Worm (Caenorhabditis elegans): ENCODE data around the gene C23H5.12.

The C23H5.12 gene

ce11 chrIV:2136607-2137006 lies 3.3 kb downstream of the C23H5.12 start, which contains the start of gene test-1:
Gene test-1, plus strand, starts transcription at chrIV:2136951.
- TF ChIP-seq tbx-11 (GFP tag; IDR thresholded peaks at IDR 0.05) (no peak), ceh-13 (GFP tag; optimal IDR thresholded peaks at IDR 0.05) (no peak), hmbx-1 (tag; optimal IDR thresholded peaks at IDR 0.05) (no peak), tbx-37 (GFP tag; conservative IDR thresholded peaks at IDR 0.05) (no peak), tra-4 (tag; optimal IDR thresholded peaks at IDR 0.05) (no peak), scrt-1 (GFP tag; IDR thresholded peaks at IDR 0.05) (no peak), flt-1 (GFP tag; IDR thresholded peaks at IDR 0.05) (no peak), hnd-1 (tag; optimal IDR thresholded peaks at IDR 0.05) (no peak), ama-1 (optimal IDR thresholded peaks at IDR 0.05) (no peak), sea-1 (GFP tag; conservative IDR thresholded peaks at IDR 0.05) (no peak)

ce11 chrIV:2137478-2137877 lies 4.2 kb downstream of the C23H5.12 start:
- no peak for TF ChIP-seq sea-1 (GFP tag; conservative IDR thresholded peaks at IDR 0.05)
- no peak for TF ChIP-seq ceh-36 (tag; optimal IDR thresholded peaks at IDR 0.05)
- TF ChIP-seq hnd-1 (tag; optimal IDR thresholded peaks at IDR 0.05), result no peak
- TF ChIP-seq ceh-13 (GFP tag; optimal IDR thresholded peaks at IDR 0.05), result no peak
- TF ChIP-seq flt-1 (GFP tag; IDR thresholded peaks at IDR 0.05), result no peak
- TF ChIP-seq pes-1 (GFP tag; IDR thresholded peaks at IDR 0.05), result no peak
- TF ChIP-seq tbx-11 (GFP tag; IDR thresholded peaks at IDR 0.05), result no peak
- TF ChIP-seq B0310.2 (tag; optimal IDR thresholded peaks at IDR 0.05), result no peak
- no peak for TF ChIP-seq F13C5.2 (tag; optimal IDR thresholded peaks at IDR 0.05)
- TF ChIP-seq aly-1 (tag; optimal IDR thresholded peaks at IDR 0.05), result no peak
- no peak for TF ChIP-seq ets-7 (tag; optimal IDR thresholded peaks at IDR 0.05)
- no peak for TF ChIP-seq hmg-4 (GFP tag; optimal IDR thresholded peaks at IDR 0.05)
- no peak for TF ChIP-seq tbx-37 (GFP tag; conservative IDR thresholded peaks at IDR 0.05)
- TF ChIP-seq scrt-1 (GFP tag; IDR thresholded peaks at IDR 0.05), result no peak
- TF ChIP-seq hmbx-1 (tag; optimal IDR thresholded peaks at IDR 0.05), result no peak

ce11 chrIV:2140543-2140942 lies 7.3 kb downstream of the C23H5.12 start, which contains the start of gene C54E4.12:
Gene C54E4.12, minus strand, starts transcription at chrIV:2140643.
- TF ChIP-seq pes-1 (GFP tag; IDR thresholded peaks at IDR 0.05), result no peak
- no peak for TF ChIP-seq ets-7 (tag; optimal IDR thresholded peaks at IDR 0.05)
- no peak for TF ChIP-seq tbx-11 (GFP tag; IDR thresholded peaks at IDR 0.05)
- no peak for TF ChIP-seq sea-1 (GFP tag; conservative IDR thresholded peaks at IDR 0.05)
- TF ChIP-seq hmg-4 (GFP tag; optimal IDR thresholded peaks at IDR 0.05), result no peak
- TF ChIP-seq aly-1 (tag; optimal IDR thresholded peaks at IDR 0.05), result no peak
- no peak for TF ChIP-seq scrt-1 (GFP tag; IDR thresholded peaks at IDR 0.05)
- TF ChIP-seq F13C5.2 (tag; optimal IDR thresholded peaks at IDR 0.05), result no peak
- TF ChIP-seq hnd-1 (tag; optimal IDR thresholded peaks at IDR 0.05), result no peak
- TF ChIP-seq ceh-36 (tag; optimal IDR thresholded peaks at IDR 0.05), result no peak
- no peak for TF ChIP-seq tbx-37 (GFP tag; conservative IDR thresholded peaks at IDR 0.05)
- TF ChIP-seq ceh-13 (GFP tag; optimal IDR thresholded peaks at IDR 0.05), result no peak
- TF ChIP-seq B0310.2 (tag; optimal IDR thresholded peaks at IDR 0.05), result no peak
- TF ChIP-seq tra-4 (tag; optimal IDR thresholded peaks at IDR 0.05), result no peak
- no peak for TF ChIP-seq ama-1 (optimal IDR thresholded peaks at IDR 0.05)
- TF ChIP-seq flt-1 (GFP tag; IDR thresholded peaks at IDR 0.05), result no peak
- TF ChIP-seq hmbx-1 (tag; optimal IDR thresholded peaks at IDR 0.05), result no peak

ce11 chrIV:2142320-2142719 lies 9.0 kb downstream of the C23H5.12 start:
- no peak for TF ChIP-seq ceh-36 (tag; optimal IDR thresholded peaks at IDR 0.05)
- no peak for TF ChIP-seq aly-1 (tag; optimal IDR thresholded peaks at IDR 0.05)
- TF ChIP-seq ets-7 (tag; optimal IDR thresholded peaks at IDR 0.05), result no peak
- no peak for TF ChIP-seq ama-1 (optimal IDR thresholded peaks at IDR 0.05)
- no peak for TF ChIP-seq scrt-1 (GFP tag; IDR thresholded peaks at IDR 0.05)
- no peak for TF ChIP-seq tra-4 (tag; optimal IDR thresholded peaks at IDR 0.05)
- TF ChIP-seq hmbx-1 (tag; optimal IDR thresholded peaks at IDR 0.05), result no peak
- no peak for TF ChIP-seq hnd-1 (tag; optimal IDR thresholded peaks at IDR 0.05)
- TF ChIP-seq sea-1 (GFP tag; conservative IDR thresholded peaks at IDR 0.05), result no peak
- no peak for TF ChIP-seq B0310.2 (tag; optimal IDR thresholded peaks at IDR 0.05)
- no peak for TF ChIP-seq pes-1 (GFP tag; IDR thresholded peaks at IDR 0.05)
- TF ChIP-seq tbx-37 (GFP tag; conservative IDR thresholded peaks at IDR 0.05), result no peak
- no peak for TF ChIP-seq F13C5.2 (tag; optimal IDR thresholded peaks at IDR 0.05)
- TF ChIP-seq flt-1 (GFP tag; IDR thresholded peaks at IDR 0.05), result no peak
- no peak for TF ChIP-seq hmg-4 (GFP tag; optimal IDR thresholded peaks at IDR 0.05)
- TF ChIP-seq ceh-13 (GFP tag; optimal IDR thresholded peaks at IDR 0.05), result no peak
- TF ChIP-seq tbx-11 (GFP tag; IDR thresholded peaks at IDR 0.05), result no peak

- TF ChIP-seq pes-1 (GFP tag; IDR thresholded peaks at IDR 0.05) (no peak), scrt-1 (GFP tag; IDR thresholded peaks at IDR 0.05) (no peak), F13C5.2 (tag; optimal IDR thresholded peaks at IDR 0.05) (no peak), hmbx-1 (tag; optimal IDR thresholded peaks at IDR 0.05) (no peak), ceh-13 (GFP tag; optimal IDR thresholded peaks at IDR 0.05) (no peak), ama-1 (optimal IDR thresholded peaks at IDR 0.05) (no peak), ceh-36 (tag; optimal IDR thresholded peaks at IDR 0.05) (no peak), tbx-11 (GFP tag; IDR thresholded peaks at IDR 0.05) (no peak), B0310.2 (tag; optimal IDR thresholded peaks at IDR 0.05) (no peak), aly-1 (tag; optimal IDR thresholded peaks at IDR 0.05) (no peak), tbx-37 (GFP tag; conservative IDR thresholded peaks at IDR 0.05) (no peak), sea-1 (GFP tag; conservative IDR thresholded peaks at IDR 0.05) (no peak), hmg-4 (GFP tag; optimal IDR thresholded peaks at IDR 0.05) (no peak), ets-7 (tag; optimal IDR thresholded peaks at IDR 0.05) (no peak), flt-1 (GFP tag; IDR thresholded peaks at IDR 0.05) (no peak), hnd-1 (tag; optimal IDR thresholded peaks at IDR 0.05) (no peak), tra-4 (tag; optimal IDR thresholded peaks at IDR 0.05) (no peak)
Measured at ce11 chrIV:2149247-2149756, 16.0 kb downstream of the C23H5.12 start, which contains the start of gene C54E4.5. Gene C54E4.5, minus strand, starts transcription at chrIV:2149297.

- TF ChIP-seq ets-7 (tag; optimal IDR thresholded peaks at IDR 0.05) (no peak), sea-1 (GFP tag; conservative IDR thresholded peaks at IDR 0.05) (no peak), pes-1 (GFP tag; IDR thresholded peaks at IDR 0.05) (no peak), scrt-1 (GFP tag; IDR thresholded peaks at IDR 0.05) (no peak)
Measured at ce11 chrIV:2156239-2156638, 23.0 kb downstream of the C23H5.12 start.

- no peak for TF ChIP-seq B0310.2 (tag; optimal IDR thresholded peaks at IDR 0.05)
- no peak for TF ChIP-seq F13C5.2 (tag; optimal IDR thresholded peaks at IDR 0.05)
- TF ChIP-seq ceh-13 (GFP tag; optimal IDR thresholded peaks at IDR 0.05), result no peak
- TF ChIP-seq ceh-36 (tag; optimal IDR thresholded peaks at IDR 0.05), result no peak
- no peak for TF ChIP-seq tra-4 (tag; optimal IDR thresholded peaks at IDR 0.05)
- TF ChIP-seq hmbx-1 (tag; optimal IDR thresholded peaks at IDR 0.05), result no peak
- TF ChIP-seq ama-1 (optimal IDR thresholded peaks at IDR 0.05), result no peak
- TF ChIP-seq hmg-4 (GFP tag; optimal IDR thresholded peaks at IDR 0.05), result no peak
- TF ChIP-seq pes-1 (GFP tag; IDR thresholded peaks at IDR 0.05), result no peak
- TF ChIP-seq hnd-1 (tag; optimal IDR thresholded peaks at IDR 0.05), result no peak
- no peak for TF ChIP-seq flt-1 (GFP tag; IDR thresholded peaks at IDR 0.05)
- no peak for TF ChIP-seq tbx-37 (GFP tag; conservative IDR thresholded peaks at IDR 0.05)
- TF ChIP-seq ets-7 (tag; optimal IDR thresholded peaks at IDR 0.05), result no peak
- TF ChIP-seq tbx-11 (GFP tag; IDR thresholded peaks at IDR 0.05), result no peak
- TF ChIP-seq sea-1 (GFP tag; conservative IDR thresholded peaks at IDR 0.05), result no peak
- TF ChIP-seq scrt-1 (GFP tag; IDR thresholded peaks at IDR 0.05), result no peak
- TF ChIP-seq aly-1 (tag; optimal IDR thresholded peaks at IDR 0.05), result no peak
Measured at ce11 chrIV:2159069-2159468, 25.8 kb downstream of the C23H5.12 start, which contains the start of gene gcy-37. Gene gcy-37, minus strand, starts transcription at chrIV:2159169.
